Worm (Caenorhabditis elegans): ENCODE measurements around the gene Y39A3A.3.

DNA sequence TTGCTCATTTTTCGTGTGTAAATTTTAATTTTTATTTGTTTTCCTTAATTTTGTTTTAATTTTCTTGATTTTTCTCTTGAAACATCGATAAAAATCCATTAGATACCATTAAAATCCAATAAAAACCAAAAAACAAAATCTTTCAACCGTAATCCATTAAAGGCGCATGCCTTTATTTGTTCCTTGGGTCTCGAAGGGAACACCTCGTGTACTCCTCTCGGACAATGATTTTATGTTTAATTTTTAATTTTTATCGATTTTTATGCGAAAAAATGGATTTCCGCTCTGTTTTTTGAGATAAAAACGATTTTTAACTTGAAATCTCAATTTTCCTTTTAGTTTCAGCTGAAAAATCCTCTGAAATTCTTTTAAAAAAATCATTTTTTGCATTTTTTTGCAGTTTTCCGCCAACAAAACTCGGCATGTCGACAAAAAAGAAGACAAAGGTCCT lies 33.8 kb upstream of the Y39A3A.3 start, which contains the start of gene ppk-2:
- TF ChIP-seq gei-17 (GFP tag; optimal IDR thresholded peaks at IDR 0.05) (no peak), lin-40 (tag; optimal IDR thresholded peaks at IDR 0.05) (no peak), Y53F4B.3 (GFP tag; IDR thresholded peaks at IDR 0.05) (no peak), lin-54 (GFP tag; optimal IDR thresholded peaks at IDR 0.05) (peak; percentile 59), nhr-90 (tag; optimal IDR thresholded peaks at IDR 0.05) (no peak), akir-1 (GFP tag; optimal IDR thresholded peaks at IDR 0.05) (no peak), dox-1 (GFP tag; IDR thresholded peaks at IDR 0.05) (no peak), unc-130 (GFP tag; optimal IDR thresholded peaks at IDR 0.05) (no peak), zfh-2 (GFP tag; conservative IDR thresholded peaks at IDR 0.05) (no peak), nhr-179 (tag; optimal IDR thresholded peaks at IDR 0.05) (no peak), rec-8 (tag; optimal IDR thresholded peaks at IDR 0.05) (no peak), ceh-58 (GFP tag; IDR thresholded peaks at IDR 0.05) (no peak), mxl-1 (tag; optimal IDR thresholded peaks at IDR 0.05) (no peak)
